Fruit fly (Drosophila melanogaster): ENCODE data around the gene Pus1.

Gene Pus1

dm6 chr3R:20544952-20545351 is 47.5 kb downstream of the Pus1 start:
- no peak for TF ChIP-seq ovo (GFP tag; optimal IDR thresholded peaks at IDR 0.05)
- TF ChIP-seq tj (GFP tag; optimal IDR thresholded peaks at IDR 0.05), result peak; percentile 66
- no peak for TF ChIP-seq Clk (GFP tag; optimal IDR thresholded peaks at IDR 0.05)
- no peak for TF ChIP-seq pad (GFP tag; optimal IDR thresholded peaks at IDR 0.05)
- TF ChIP-seq CG12768 (GFP tag; optimal IDR thresholded peaks at IDR 0.05), result no peak
- TF ChIP-seq kay (GFP tag; ENCODE audit: borderline replicate concordance), result peak; percentile 87

dm6 chr3R:20543719-20544118 is 48.8 kb downstream of the Pus1 start:
- TF ChIP-seq Clk (GFP tag; optimal IDR thresholded peaks at IDR 0.05) (no peak), CG5204 (GFP tag; optimal IDR thresholded peaks at IDR 0.05) (no peak), bab1 (GFP tag; optimal IDR thresholded peaks at IDR 0.05) (no peak), tj (GFP tag; optimal IDR thresholded peaks at IDR 0.05) (peak; percentile 23), Mnt (GFP tag; optimal IDR thresholded peaks at IDR 0.05) (no peak), CG14711 (tag; optimal IDR thresholded peaks at IDR 0.05) (no peak), cic (GFP tag; optimal IDR thresholded peaks at IDR 0.05) (peak; percentile 31), CG33017 (tag; optimal IDR thresholded peaks at IDR 0.05) (no peak), Hr96 (GFP tag; optimal IDR thresholded peaks at IDR 0.05) (no peak)

dm6 chr3R:20543220-20543619 is 49.3 kb downstream of the Pus1 start:
- TF ChIP-seq ovo (GFP tag; optimal IDR thresholded peaks at IDR 0.05), result no peak
- no peak for TF ChIP-seq bab1 (GFP tag; optimal IDR thresholded peaks at IDR 0.05)
- no peak for TF ChIP-seq Mnt (GFP tag; optimal IDR thresholded peaks at IDR 0.05)
- TF ChIP-seq CG7101 (tag; optimal IDR thresholded peaks at IDR 0.05), result no peak
- no peak for TF ChIP-seq CG5204 (GFP tag; optimal IDR thresholded peaks at IDR 0.05)
- no peak for TF ChIP-seq Clk (GFP tag; optimal IDR thresholded peaks at IDR 0.05)
- TF ChIP-seq tj (GFP tag; optimal IDR thresholded peaks at IDR 0.05), result no peak
- TF ChIP-seq CG11617 (GFP tag; optimal IDR thresholded peaks at IDR 0.05), result no peak
- no peak for TF ChIP-seq CG33017 (tag; optimal IDR thresholded peaks at IDR 0.05)
- TF ChIP-seq cnc (optimal IDR thresholded peaks at IDR 0.05), result no peak
- TF ChIP-seq cic (GFP tag; optimal IDR thresholded peaks at IDR 0.05), result no peak
- no peak for TF ChIP-seq CG14711 (tag; optimal IDR thresholded peaks at IDR 0.05)
- TF ChIP-seq pad (GFP tag; optimal IDR thresholded peaks at IDR 0.05), result no peak

- TF ChIP-seq Clk (GFP tag; optimal IDR thresholded peaks at IDR 0.05) (no peak), Crg-1 (GFP tag; optimal IDR thresholded peaks at IDR 0.05) (peak; percentile 32), ovo (GFP tag; optimal IDR thresholded peaks at IDR 0.05) (peak; percentile 80), CG7101 (tag; optimal IDR thresholded peaks at IDR 0.05) (peak; percentile 45), kay (GFP tag; ENCODE audit: borderline replicate concordance) (peak; percentile 4), CG14711 (tag; optimal IDR thresholded peaks at IDR 0.05) (no peak), tj (GFP tag; optimal IDR thresholded peaks at IDR 0.05) (peak; percentile 84), Mnt (GFP tag; optimal IDR thresholded peaks at IDR 0.05) (peak; percentile 36), cic (GFP tag; optimal IDR thresholded peaks at IDR 0.05) (peak; percentile 8)
Measured at dm6 chr3R:20542283-20543144, 50.0 kb downstream of the Pus1 start.
